Worm (Caenorhabditis elegans): ENCODE results near the gene C35A5.5.

C35A5.5 gene

ce11 chrV:10484640-10485039 lies 21.0 kb upstream of the C35A5.5 start, which contains the start of gene Y32F6B.1:
Gene Y32F6B.1, minus strand, starts transcription at chrV:10484740.
- TF ChIP-seq hnd-1 (tag; optimal IDR thresholded peaks at IDR 0.05) (no peak), hmbx-1 (tag; optimal IDR thresholded peaks at IDR 0.05) (no peak), tbx-37 (GFP tag; conservative IDR thresholded peaks at IDR 0.05) (no peak), ceh-36 (tag; optimal IDR thresholded peaks at IDR 0.05) (no peak), ceh-13 (GFP tag; optimal IDR thresholded peaks at IDR 0.05) (no peak), scrt-1 (GFP tag; IDR thresholded peaks at IDR 0.05) (no peak), pes-1 (GFP tag; IDR thresholded peaks at IDR 0.05) (no peak), hmg-4 (GFP tag; optimal IDR thresholded peaks at IDR 0.05) (no peak), aly-1 (tag; optimal IDR thresholded peaks at IDR 0.05) (no peak), ets-7 (tag; optimal IDR thresholded peaks at IDR 0.05) (no peak), tra-4 (tag; optimal IDR thresholded peaks at IDR 0.05) (no peak), tbx-11 (GFP tag; IDR thresholded peaks at IDR 0.05) (no peak), F13C5.2 (tag; optimal IDR thresholded peaks at IDR 0.05) (no peak), flt-1 (GFP tag; IDR thresholded peaks at IDR 0.05) (no peak), ama-1 (optimal IDR thresholded peaks at IDR 0.05) (no peak), sea-1 (GFP tag; conservative IDR thresholded peaks at IDR 0.05) (no peak)

- TF ChIP-seq hnd-1 (tag; optimal IDR thresholded peaks at IDR 0.05), result no peak
- TF ChIP-seq ets-7 (tag; optimal IDR thresholded peaks at IDR 0.05), result no peak
- TF ChIP-seq scrt-1 (GFP tag; IDR thresholded peaks at IDR 0.05), result no peak
- no peak for TF ChIP-seq sea-1 (GFP tag; conservative IDR thresholded peaks at IDR 0.05)
- TF ChIP-seq hmg-4 (GFP tag; optimal IDR thresholded peaks at IDR 0.05), result no peak
- no peak for TF ChIP-seq pes-1 (GFP tag; IDR thresholded peaks at IDR 0.05)
- TF ChIP-seq tbx-11 (GFP tag; IDR thresholded peaks at IDR 0.05), result no peak
- no peak for TF ChIP-seq B0310.2 (tag; optimal IDR thresholded peaks at IDR 0.05)
- TF ChIP-seq hmbx-1 (tag; optimal IDR thresholded peaks at IDR 0.05), result no peak
- TF ChIP-seq aly-1 (tag; optimal IDR thresholded peaks at IDR 0.05), result no peak
- TF ChIP-seq ceh-36 (tag; optimal IDR thresholded peaks at IDR 0.05), result no peak
- TF ChIP-seq F13C5.2 (tag; optimal IDR thresholded peaks at IDR 0.05), result no peak
Measured at ce11 chrV:10485389-10485788, 20.3 kb upstream of the C35A5.5 start.

- TF ChIP-seq aly-1 (tag; optimal IDR thresholded peaks at IDR 0.05) (no peak), tbx-37 (GFP tag; conservative IDR thresholded peaks at IDR 0.05) (no peak), pes-1 (GFP tag; IDR thresholded peaks at IDR 0.05) (no peak), scrt-1 (GFP tag; IDR thresholded peaks at IDR 0.05) (no peak), flt-1 (GFP tag; IDR thresholded peaks at IDR 0.05) (no peak), F13C5.2 (tag; optimal IDR thresholded peaks at IDR 0.05) (no peak)
Measured at ce11 chrV:10489998-10490397, 15.7 kb upstream of the C35A5.5 start, which contains the start of gene ncx-5. Gene ncx-5, minus strand, starts transcription at chrV:10490098.

ce11 chrV:10491443-10491842 lies 14.2 kb upstream of the C35A5.5 start, which contains the start of gene aqp-5:
Gene aqp-5, plus strand, starts transcription at chrV:10491743.
- no peak for TF ChIP-seq tra-4 (tag; optimal IDR thresholded peaks at IDR 0.05)

DNA sequence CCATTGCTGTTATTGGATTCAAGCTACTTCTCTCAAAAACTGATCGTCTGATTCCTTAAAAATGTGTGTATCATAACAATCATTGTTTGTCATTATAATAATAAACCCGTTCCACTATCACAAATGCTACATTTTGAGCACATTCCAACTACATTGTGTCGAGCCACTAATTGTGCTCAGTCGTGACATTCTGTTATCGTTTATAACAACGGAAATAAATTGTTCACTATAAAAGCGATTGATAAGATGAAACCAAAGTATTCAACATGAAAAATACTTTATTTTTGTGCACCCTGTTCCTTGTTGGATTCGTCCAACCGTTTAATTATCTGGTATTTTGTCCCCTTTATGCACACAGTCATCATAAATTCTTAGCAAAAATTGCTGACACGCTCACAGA lies 12.5 kb upstream of the C35A5.5 start, which contains the start of gene ugt-33:
Gene ugt-33 (plus strand): TSS at position 260 of the 400 bp plus-strand sequence.
- no peak for TF ChIP-seq hnd-1 (tag; optimal IDR thresholded peaks at IDR 0.05)
- TF ChIP-seq F13C5.2 (tag; optimal IDR thresholded peaks at IDR 0.05), result no peak
- no peak for TF ChIP-seq tbx-11 (GFP tag; IDR thresholded peaks at IDR 0.05)
- TF ChIP-seq ceh-13 (GFP tag; optimal IDR thresholded peaks at IDR 0.05), result no peak
- TF ChIP-seq sea-1 (GFP tag; conservative IDR thresholded peaks at IDR 0.05), result no peak
- TF ChIP-seq B0310.2 (tag; optimal IDR thresholded peaks at IDR 0.05), result no peak
- no peak for TF ChIP-seq hmg-4 (GFP tag; optimal IDR thresholded peaks at IDR 0.05)
- TF ChIP-seq ama-1 (optimal IDR thresholded peaks at IDR 0.05), result no peak
- TF ChIP-seq aly-1 (tag; optimal IDR thresholded peaks at IDR 0.05), result no peak

- TF ChIP-seq pes-1 (GFP tag; IDR thresholded peaks at IDR 0.05), result no peak
- no peak for TF ChIP-seq hmbx-1 (tag; optimal IDR thresholded peaks at IDR 0.05)
- TF ChIP-seq ceh-13 (GFP tag; optimal IDR thresholded peaks at IDR 0.05), result no peak
- no peak for TF ChIP-seq hnd-1 (tag; optimal IDR thresholded peaks at IDR 0.05)
- no peak for TF ChIP-seq ets-7 (tag; optimal IDR thresholded peaks at IDR 0.05)
- no peak for TF ChIP-seq B0310.2 (tag; optimal IDR thresholded peaks at IDR 0.05)
- no peak for TF ChIP-seq scrt-1 (GFP tag; IDR thresholded peaks at IDR 0.05)
- TF ChIP-seq aly-1 (tag; optimal IDR thresholded peaks at IDR 0.05), result no peak
- TF ChIP-seq F13C5.2 (tag; optimal IDR thresholded peaks at IDR 0.05), result no peak
- TF ChIP-seq sea-1 (GFP tag; conservative IDR thresholded peaks at IDR 0.05), result no peak
- TF ChIP-seq flt-1 (GFP tag; IDR thresholded peaks at IDR 0.05), result no peak
- no peak for TF ChIP-seq hmg-4 (GFP tag; optimal IDR thresholded peaks at IDR 0.05)
- TF ChIP-seq tbx-11 (GFP tag; IDR thresholded peaks at IDR 0.05), result no peak
- no peak for TF ChIP-seq ama-1 (optimal IDR thresholded peaks at IDR 0.05)
- TF ChIP-seq tra-4 (tag; optimal IDR thresholded peaks at IDR 0.05), result no peak
- TF ChIP-seq tbx-37 (GFP tag; conservative IDR thresholded peaks at IDR 0.05), result no peak
Measured at ce11 chrV:10496733-10497132, 8.9 kb upstream of the C35A5.5 start, which contains the start of gene C35A5.4. Gene C35A5.4, plus strand, starts transcription at chrV:10497033.

- TF ChIP-seq ama-1 (optimal IDR thresholded peaks at IDR 0.05), result no peak
- no peak for TF ChIP-seq ets-7 (tag; optimal IDR thresholded peaks at IDR 0.05)
- no peak for TF ChIP-seq ceh-36 (tag; optimal IDR thresholded peaks at IDR 0.05)
- TF ChIP-seq ceh-13 (GFP tag; optimal IDR thresholded peaks at IDR 0.05), result no peak
- no peak for TF ChIP-seq hnd-1 (tag; optimal IDR thresholded peaks at IDR 0.05)
- no peak for TF ChIP-seq pes-1 (GFP tag; IDR thresholded peaks at IDR 0.05)
- TF ChIP-seq flt-1 (GFP tag; IDR thresholded peaks at IDR 0.05), result no peak
- TF ChIP-seq F13C5.2 (tag; optimal IDR thresholded peaks at IDR 0.05), result no peak
- no peak for TF ChIP-seq aly-1 (tag; optimal IDR thresholded peaks at IDR 0.05)
- TF ChIP-seq tra-4 (tag; optimal IDR thresholded peaks at IDR 0.05), result no peak
- TF ChIP-seq tbx-11 (GFP tag; IDR thresholded peaks at IDR 0.05), result no peak
- no peak for TF ChIP-seq scrt-1 (GFP tag; IDR thresholded peaks at IDR 0.05)
- TF ChIP-seq B0310.2 (tag; optimal IDR thresholded peaks at IDR 0.05), result no peak
- TF ChIP-seq hmbx-1 (tag; optimal IDR thresholded peaks at IDR 0.05), result no peak
Measured at ce11 chrV:10501295-10501694, 4.4 kb upstream of the C35A5.5 start, which contains the start of gene C35A5.3. Gene C35A5.3, minus strand, starts transcription at chrV:10501395.

DNA sequence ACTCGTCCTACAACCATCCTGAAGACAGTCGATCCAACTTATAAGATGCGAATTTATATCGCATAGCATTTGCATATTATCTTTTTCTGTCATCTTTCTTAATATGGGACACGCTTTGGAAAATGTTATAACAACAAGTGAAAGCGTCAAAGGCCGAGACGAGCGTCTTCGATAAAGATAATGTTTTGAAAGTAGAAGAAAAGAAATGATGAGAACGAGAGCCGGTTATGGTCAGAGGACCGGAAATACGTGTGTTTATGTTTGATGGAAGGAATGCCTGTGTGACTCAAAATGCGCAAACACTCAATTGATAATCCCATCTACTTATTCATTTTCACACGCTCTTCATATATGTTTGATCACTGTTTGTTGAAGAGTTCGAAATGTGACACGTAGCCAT lies 2.6 kb upstream of the C35A5.5 start, which contains the start of gene C35A5.11:
Gene C35A5.11 (minus strand): TSS at position 101 of the 400 bp plus-strand sequence.
- TF ChIP-seq tra-4 (tag; optimal IDR thresholded peaks at IDR 0.05) (no peak), scrt-1 (GFP tag; IDR thresholded peaks at IDR 0.05) (no peak), hnd-1 (tag; optimal IDR thresholded peaks at IDR 0.05) (no peak), hmbx-1 (tag; optimal IDR thresholded peaks at IDR 0.05) (no peak), F13C5.2 (tag; optimal IDR thresholded peaks at IDR 0.05) (no peak), ceh-36 (tag; optimal IDR thresholded peaks at IDR 0.05) (no peak), sea-1 (GFP tag; conservative IDR thresholded peaks at IDR 0.05) (no peak), tbx-11 (GFP tag; IDR thresholded peaks at IDR 0.05) (no peak)

Measured in whole organism, early embryonic.